Fruit fly (Drosophila melanogaster) whole organism, embryonic: ENCODE measurements around the gene Cpr67Fa1.

Experiments used
- CG10267 ChIP-seq: fragments of 200-800 bp; sonication (Bioruptor generic); optimal IDR thresholded peaks from 2 replicates; lab custom pipeline; 2018; ENCODE audit warnings: missing biosample characterization, mild to moderate bottlenecking, missing genetic modification characterization, moderate library complexity
- CG10431 ChIP-seq: fragments of 200-800 bp; sonication (Bioruptor generic); optimal IDR thresholded peaks from 3 replicates; lab custom pipeline; 2018; ENCODE audit warnings: missing biosample characterization, mild to moderate bottlenecking, missing genetic modification characterization
- CG14710 ChIP-seq: fragments of 200-800 bp; sonication (Bioruptor generic); optimal IDR thresholded peaks from 3 replicates; lab custom pipeline; 2019; ENCODE audit warnings: missing biosample characterization, mild to moderate bottlenecking, missing genetic modification characterization, moderate library complexity
- CG14965 ChIP-seq: fragments of 200-800 bp; sonication (Bioruptor generic); optimal IDR thresholded peaks from 2 replicates; lab custom pipeline; 2016; ENCODE audit warnings: missing biosample characterization, missing genetic modification characterization, borderline replicate concordance
- CG17359 ChIP-seq: fragments of 200-800 bp; sonication (Bioruptor generic); optimal IDR thresholded peaks from 3 replicates; lab custom pipeline; 2018; ENCODE audit warnings: missing biosample characterization, mild to moderate bottlenecking, missing genetic modification characterization, moderate library complexity
- CG17385 ChIP-seq: fragments of 200-800 bp; sonication (Bioruptor generic); optimal IDR thresholded peaks from 3 replicates; lab custom pipeline; 2018; ENCODE audit warnings: missing biosample characterization, mild to moderate bottlenecking, missing genetic modification characterization
- CG17912 ChIP-seq: fragments of 200-800 bp; sonication (Bioruptor generic); optimal IDR thresholded peaks from 2 replicates; lab custom pipeline; 2018; ENCODE audit warnings: missing biosample characterization, mild to moderate bottlenecking, missing genetic modification characterization
- CG18764 ChIP-seq: fragments of 200-800 bp; sonication (Bioruptor generic); optimal IDR thresholded peaks from 3 replicates; lab custom pipeline; 2016; ENCODE audit warnings: missing biosample characterization, missing genetic modification characterization
- CG2199 ChIP-seq: fragments of 200-800 bp; sonication (Bioruptor generic); IDR thresholded peaks from 3 replicates; pipeline ENCODE4 v1.3.6; 2022; ENCODE audit warnings: missing biosample characterization, missing genetic modification characterization
- CG2712 ChIP-seq: fragments of 200-800 bp; optimal IDR thresholded peaks from 3 replicates; lab custom pipeline; 2019; ENCODE audit warnings: missing biosample characterization, mild to moderate bottlenecking, missing genetic modification characterization, moderate library complexity
- CG2889 ChIP-seq: fragments of 200-800 bp; sonication (Bioruptor generic); IDR thresholded peaks from 3 replicates; pipeline ENCODE4 v1.3.6; 2022; ENCODE audit warnings: missing biosample characterization, missing genetic modification characterization
- CG3407 ChIP-seq: fragments of 200-800 bp; sonication (Bioruptor generic); optimal IDR thresholded peaks from 2 replicates; lab custom pipeline; 2018; ENCODE audit warnings: missing biosample characterization, mild to moderate bottlenecking, missing genetic modification characterization
- CG42726 ChIP-seq: fragments of 200-800 bp; sonication (Bioruptor generic); IDR thresholded peaks from 2 replicates; pipeline ENCODE4 v1.3.6; 2022; ENCODE audit warnings: missing biosample characterization, missing genetic modification characterization; ENCODE audit not compliant: partially characterized antibody
- CG4617 ChIP-seq: fragments of 200-800 bp; sonication (Bioruptor generic); optimal IDR thresholded peaks from 3 replicates; lab custom pipeline; 2016; ENCODE audit warnings: missing biosample characterization, missing genetic modification characterization, borderline replicate concordance
- CG4707 ChIP-seq: fragments of 200-800 bp; sonication (Bioruptor generic); optimal IDR thresholded peaks from 2 replicates; lab custom pipeline; 2018; ENCODE audit warnings: missing biosample characterization, mild to moderate bottlenecking, missing genetic modification characterization, moderate library complexity
- CG5245 ChIP-seq: fragments of 200-800 bp; sonication (Bioruptor generic); optimal IDR thresholded peaks from 3 replicates; lab custom pipeline; 2016; ENCODE audit warnings: missing biosample characterization, missing genetic modification characterization
- CG6272 ChIP-seq: fragments of 200-800 bp; sonication (Bioruptor generic); IDR thresholded peaks from 2 replicates; pipeline ENCODE4 v1.3.6; 2022; ENCODE audit warnings: missing biosample characterization, missing genetic modification characterization
- CG6765 ChIP-seq: fragments of 200-800 bp; sonication (Bioruptor generic); optimal IDR thresholded peaks from 3 replicates; lab custom pipeline; 2017; ENCODE audit warnings: missing biosample characterization, mild to moderate bottlenecking, missing genetic modification characterization
- CG6854 ChIP-seq: fragments of 200-800 bp; sonication (Bioruptor generic); optimal IDR thresholded peaks from 3 replicates; lab custom pipeline; 2017; ENCODE audit warnings: missing biosample characterization, mild to moderate bottlenecking, missing genetic modification characterization
- CG7556 ChIP-seq: fragments of 200-800 bp; sonication (Bioruptor generic); optimal IDR thresholded peaks from 2 replicates; lab custom pipeline; 2017; ENCODE audit warnings: missing biosample characterization, mild to moderate bottlenecking, missing genetic modification characterization
- CG7745 ChIP-seq: fragments of 200-800 bp; sonication (Bioruptor generic); optimal IDR thresholded peaks from 2 replicates; lab custom pipeline; 2018; ENCODE audit warnings: missing biosample characterization, mild to moderate bottlenecking, missing genetic modification characterization, moderate library complexity
- CG8924 ChIP-seq: fragments of 200-800 bp; optimal IDR thresholded peaks from 3 replicates; lab custom pipeline; 2019; ENCODE audit warnings: missing biosample characterization, mild to moderate bottlenecking, missing genetic modification characterization, moderate library complexity
- CG9609 ChIP-seq: fragments of 200-800 bp; sonication (Bioruptor generic); optimal IDR thresholded peaks from 3 replicates; lab custom pipeline; 2016; ENCODE audit warnings: missing biosample characterization, missing genetic modification characterization
- CkIIα-i1 ChIP-seq: fragments of 200-800 bp; sonication (Bioruptor generic); IDR thresholded peaks from 2 replicates; pipeline ENCODE4 v1.3.6; 2022; ENCODE audit warnings: missing biosample characterization, missing genetic modification characterization
- Dek ChIP-seq: fragments of 200-800 bp; sonication (Bioruptor generic); optimal IDR thresholded peaks from 3 replicates; lab custom pipeline; 2019; ENCODE audit warnings: missing biosample characterization, mild to moderate bottlenecking, missing genetic modification characterization, moderate library complexity
- Dfd ChIP-seq, 2 experiments: fragments of >200 bp; optimal IDR thresholded peaks; 2 replicates each; lab custom pipeline; 2017; ENCODE audit warnings: missing biosample characterization in 2 of 2, missing genetic modification characterization in 2 of 2
- Dp ChIP-seq: fragments of 200-800 bp; sonication (Bioruptor generic); optimal IDR thresholded peaks from 2 replicates; lab custom pipeline; 2018; ENCODE audit warnings: missing biosample characterization, mild to moderate bottlenecking, missing genetic modification characterization, moderate library complexity
- Dref ChIP-seq: fragments of 200-800 bp; sonication (Bioruptor generic); IDR thresholded peaks from 2 replicates; pipeline ENCODE4 v1.3.6; 2022; ENCODE audit warnings: missing biosample characterization, missing genetic modification characterization
- Gsc ChIP-seq: fragments of 200-800 bp; sonication (Bioruptor generic); IDR thresholded peaks from 2 replicates; pipeline ENCODE4 v1.3.6; 2022; ENCODE audit warnings: missing biosample characterization, missing genetic modification characterization
- HLH3B ChIP-seq: fragments of 200-800 bp; sonication (Bioruptor generic); IDR thresholded peaks from 2 replicates; pipeline ENCODE4 v1.3.6; 2022; ENCODE audit warnings: missing biosample characterization, missing genetic modification characterization
- HLHmδ ChIP-seq: fragments of 200-800 bp; sonication (Bioruptor generic); optimal IDR thresholded peaks from 2 replicates; lab custom pipeline; 2018; ENCODE audit warnings: missing biosample characterization, mild to moderate bottlenecking, missing genetic modification characterization, moderate library complexity
- Hr39 ChIP-seq: fragments of >200 bp; optimal IDR thresholded peaks from 2 replicates; lab custom pipeline; 2017
- NC2α ChIP-seq: fragments of 200-800 bp; sonication (Bioruptor generic); optimal IDR thresholded peaks from 2 replicates; lab custom pipeline; 2016; ENCODE audit warnings: missing biosample characterization, missing genetic modification characterization
- Neu2 ChIP-seq: fragments of 200-800 bp; sonication (Bioruptor generic); optimal IDR thresholded peaks from 3 replicates; lab custom pipeline; 2016; ENCODE audit warnings: missing biosample characterization, missing genetic modification characterization, borderline replicate concordance
- Scr ChIP-seq: fragments of 200-800 bp; sonication (Bioruptor generic); IDR thresholded peaks from 2 replicates; pipeline ENCODE4 v1.3.6; 2022; ENCODE audit warnings: missing biosample characterization, missing genetic modification characterization; ENCODE audit not compliant: partially characterized antibody
- YL-1 ChIP-seq: fragments of 200-800 bp; sonication (Bioruptor generic); optimal IDR thresholded peaks from 3 replicates; lab custom pipeline; 2017; ENCODE audit warnings: missing biosample characterization, mild to moderate bottlenecking, missing genetic modification characterization
- ara ChIP-seq: fragments of 200-800 bp; sonication (Bioruptor generic); IDR thresholded peaks from 2 replicates; pipeline ENCODE4 v1.3.6; 2022; ENCODE audit warnings: missing biosample characterization, missing genetic modification characterization
- az2 ChIP-seq: fragments of 200-800 bp; sonication (Bioruptor generic); optimal IDR thresholded peaks from 3 replicates; lab custom pipeline; 2016; ENCODE audit warnings: missing biosample characterization, missing genetic modification characterization
- chif ChIP-seq, 2 experiments: fragments of 200-800 bp; sonication (Bioruptor generic); optimal IDR thresholded peaks; 3 replicates each; lab custom pipeline; 2016; ENCODE audit warnings: missing biosample characterization in 2 of 2, missing genetic modification characterization in 2 of 2
- chm ChIP-seq: fragments of 200-800 bp; sonication (Bioruptor generic); IDR thresholded peaks from 2 replicates; pipeline ENCODE4 v1.3.6; 2022; ENCODE audit warnings: missing biosample characterization, missing genetic modification characterization
- crc ChIP-seq: fragments of 200-800 bp; sonication (Bioruptor generic); optimal IDR thresholded peaks from 2 replicates; lab custom pipeline; 2016; ENCODE audit warnings: missing biosample characterization, missing genetic modification characterization
- fru ChIP-seq: fragments of >200 bp; optimal IDR thresholded peaks from 2 replicates; lab custom pipeline; 2017
- gfzf ChIP-seq: fragments of 200-800 bp; sonication (Bioruptor generic); optimal IDR thresholded peaks from 2 replicates; lab custom pipeline; 2016; ENCODE audit warnings: missing biosample characterization, mild to moderate bottlenecking, missing genetic modification characterization, moderate library complexity
- h ChIP-seq: fragments of >200 bp; optimal IDR thresholded peaks from 2 replicates; lab custom pipeline; 2017
- her ChIP-seq: fragments of 200-800 bp; sonication (Bioruptor generic); optimal IDR thresholded peaks from 2 replicates; lab custom pipeline; 2016; ENCODE audit warnings: missing biosample characterization, missing genetic modification characterization
- odd ChIP-seq: fragments of 200-800 bp; sonication (Bioruptor generic); optimal IDR thresholded peaks from 2 replicates; lab custom pipeline; 2017; ENCODE audit warnings: missing biosample characterization, mild to moderate bottlenecking, missing genetic modification characterization
- phol ChIP-seq: fragments of 200-800 bp; sonication (Bioruptor generic); optimal IDR thresholded peaks from 3 replicates; lab custom pipeline; 2018; ENCODE audit warnings: missing biosample characterization, mild to moderate bottlenecking, missing genetic modification characterization, moderate library complexity
- pzg ChIP-seq: fragments of 200-800 bp; sonication (Bioruptor generic); optimal IDR thresholded peaks from 3 replicates; lab custom pipeline; 2018; ENCODE audit warnings: missing biosample characterization, mild to moderate bottlenecking, missing genetic modification characterization, moderate library complexity
- ssp ChIP-seq: fragments of 200-800 bp; sonication (Bioruptor generic); IDR thresholded peaks from 2 replicates; pipeline ENCODE4 v1.3.6; 2022; ENCODE audit warnings: missing biosample characterization, missing genetic modification characterization
- stwl ChIP-seq: fragments of 200-800 bp; sonication (Bioruptor generic); optimal IDR thresholded peaks from 3 replicates; lab custom pipeline; 2018; ENCODE audit warnings: missing biosample characterization, mild to moderate bottlenecking, missing genetic modification characterization, moderate library complexity
- toy ChIP-seq: fragments of 200-800 bp; sonication (Bioruptor generic); IDR thresholded peaks from 2 replicates; pipeline ENCODE4 v1.3.6; 2022; ENCODE audit warnings: missing biosample characterization, missing genetic modification characterization
- yki ChIP-seq: fragments of >200 bp; optimal IDR thresholded peaks from 3 replicates; lab custom pipeline; 2018

Cpr67Fa1 gene

dm6 chr3L:10885711-10886272 is 4.0 kb upstream of the Cpr67Fa1 start (continued):
- TF ChIP-seq CG17359 (tag; lab: Kevin White, UChicago) (no peak), CG7556 (no peak), CG2889 (GFP tag; lab: Robert Waterston, UW) (no peak), CG10267 (peak; percentile 32), HLHmδ (no peak), toy (GFP tag; lab: Robert Waterston, UW) (no peak), CG14710 (tag; lab: Kevin White, UChicago) (peak; percentile 84), gfzf (no peak), az2 (GFP tag; lab: Kevin White, UChicago) (no peak), CG18764 (GFP tag; lab: Kevin White, UChicago) (no peak), Neu2 (GFP tag; lab: Kevin White, UChicago) (no peak), ssp (GFP tag; lab: Robert Waterston, UW) (no peak), chm (GFP tag; lab: Robert Waterston, UW) (no peak), yki (lab: Kevin White, UChicago) (no peak), NC2α (GFP tag; lab: Kevin White, UChicago) (no peak), YL-1 (peak; percentile 46), CG6765 (no peak), CG14965 (GFP tag; lab: Kevin White, UChicago) (peak; percentile 76), Dek (no peak), Scr (GFP tag; lab: Robert Waterston, UW) (no peak), Gsc (no peak), CG7745 (tag; lab: Kevin White, UChicago) (no peak), HLH3B (GFP tag; lab: Robert Waterston, UW) (no peak), her (GFP tag; lab: Kevin White, UChicago) (no peak), odd (no peak), CG2712 (no peak), CG4707 (no peak), phol (tag; lab: Kevin White, UChicago) (peak; percentile 12), chif (GFP tag; optimal IDR thresholded peaks at IDR 0.05; lab: Kevin White, UChicago) (no peak), crc (no peak), pzg (GFP tag; lab: Kevin White, UChicago) (peak; percentile 72), CG2199 (GFP tag; lab: Robert Waterston, UW) (no peak), CG10431 (GFP tag; lab: Kevin White, UChicago) (peak; percentile 9), CG6854 (GFP tag; lab: Kevin White, UChicago) (no peak), CkIIα-i1 (GFP tag; lab: Robert Waterston, UW) (no peak), Dfd (GFP tag; optimal IDR thresholded peaks at IDR 0.05; lab: Kevin White, UChicago) (no peak), CG5245 (GFP tag; lab: Kevin White, UChicago) (no peak), CG8924 (tag; lab: Kevin White, UChicago) (no peak), CG17385 (GFP tag; lab: Kevin White, UChicago) (peak; percentile 98), fru (lab: Kevin White, UChicago) (no peak), CG42726 (GFP tag; lab: Robert Waterston, UW) (no peak), Hr39 (lab: Kevin White, UChicago) (no peak), CG3407 (no peak), CG17912 (GFP tag; lab: Kevin White, UChicago) (peak; percentile 30), h (lab: Kevin White, UChicago) (no peak), CG4617 (GFP tag; lab: Kevin White, UChicago) (peak; percentile 65), Dp (GFP tag; lab: Kevin White, UChicago) (peak; percentile 87), CG9609 (GFP tag; lab: Kevin White, UChicago) (no peak), ara (GFP tag; lab: Robert Waterston, UW) (no peak), Dref (GFP tag; lab: Robert Waterston, UW) (no peak), stwl (tag; lab: Kevin White, UChicago) (peak; percentile 54), CG6272 (GFP tag; lab: Robert Waterston, UW) (no peak)
